Fruit fly (Drosophila melanogaster) whole organism, prepupa: ENCODE results near the gene Ir94d.
A peak's percentile ranks its signal among the peaks of the same experiment; 100 is the strongest.

Experiments
- CG11762 ChIP-seq: fragments of 200-800 bp; sonication (Bioruptor generic); optimal IDR thresholded peaks from 3 replicates; lab custom pipeline; 2016; ENCODE audit warnings: missing biosample characterization, missing genetic modification characterization; ENCODE audit not compliant: insufficient read depth
- CG15336 ChIP-seq: fragments of 200-800 bp; sonication (Bioruptor generic); IDR thresholded peaks from 2 replicates; pipeline ENCODE4 v1.3.6; 2022; ENCODE audit warnings: missing biosample characterization, missing genetic modification characterization
- CG3032 ChIP-seq: fragments of 200-800 bp; optimal IDR thresholded peaks from 2 replicates; lab custom pipeline; 2019; ENCODE audit warnings: missing biosample characterization, mild to moderate bottlenecking, missing genetic modification characterization, moderate library complexity
- CG32006 ChIP-seq: fragments of 200-800 bp; sonication (Bioruptor generic); optimal IDR thresholded peaks from 3 replicates; lab custom pipeline; 2017; ENCODE audit warnings: missing biosample characterization, mild to moderate bottlenecking, missing genetic modification characterization
- CG3919 ChIP-seq: fragments of 200-800 bp; sonication (Bioruptor generic); optimal IDR thresholded peaks from 3 replicates; lab custom pipeline; 2016; ENCODE audit warnings: missing biosample characterization, missing genetic modification characterization
- CG6163 ChIP-seq: fragments of 200-800 bp; sonication (Bioruptor generic); IDR thresholded peaks from 3 replicates; pipeline ENCODE4 v1.3.6; 2022; ENCODE audit warnings: missing biosample characterization, missing genetic modification characterization
- CG6276 ChIP-seq: fragments of 200-800 bp; sonication (Bioruptor generic); optimal IDR thresholded peaks from 2 replicates; lab custom pipeline; 2017; ENCODE audit warnings: missing biosample characterization, mild to moderate bottlenecking, missing genetic modification characterization
- CG6854 ChIP-seq: fragments of 200-800 bp; sonication (Bioruptor generic); optimal IDR thresholded peaks from 2 replicates; lab custom pipeline; 2017; ENCODE audit warnings: missing biosample characterization, mild to moderate bottlenecking, missing genetic modification characterization
- CG8119 ChIP-seq: fragments of 200-800 bp; sonication (Bioruptor generic); IDR thresholded peaks from 3 replicates; pipeline ENCODE4 v1.3.6; 2022; ENCODE audit warnings: missing biosample characterization, missing genetic modification characterization
- CG8319 ChIP-seq: fragments of 200-800 bp; sonication (Bioruptor generic); optimal IDR thresholded peaks from 3 replicates; lab custom pipeline; 2016; ENCODE audit warnings: missing biosample characterization, missing genetic modification characterization
- CG8632 ChIP-seq: fragments of 200-800 bp; sonication (Bioruptor generic); optimal IDR thresholded peaks from 3 replicates; lab custom pipeline; 2016; ENCODE audit warnings: missing biosample characterization, missing genetic modification characterization
- CG9139 ChIP-seq: fragments of 200-800 bp; sonication (Bioruptor generic); optimal IDR thresholded peaks from 3 replicates; lab custom pipeline; 2017; ENCODE audit warnings: missing biosample characterization, mild to moderate bottlenecking, missing genetic modification characterization
- Eip75B ChIP-seq: fragments of 200-800 bp; sonication (Bioruptor generic); optimal IDR thresholded peaks from 3 replicates; lab custom pipeline; 2016; ENCODE audit warnings: missing biosample characterization, missing genetic modification characterization
- Eip78C ChIP-seq: fragments of 200-800 bp; sonication (Bioruptor generic); peaks from one replicate; lab custom pipeline; 2016; ENCODE audit warnings: missing biosample characterization, missing genetic modification characterization
- Ets96B ChIP-seq: fragments of 200-800 bp; optimal IDR thresholded peaks from 2 replicates; lab custom pipeline; 2019; ENCODE audit warnings: missing biosample characterization, mild to moderate bottlenecking, missing genetic modification characterization, moderate library complexity
- Gug ChIP-seq: fragments of 200-800 bp; sonication (Bioruptor generic); IDR thresholded peaks from 2 replicates; pipeline ENCODE4 v1.3.6; 2022; ENCODE audit warnings: missing biosample characterization, missing genetic modification characterization
- Hr38 ChIP-seq: sonication (Bioruptor generic); optimal IDR thresholded peaks from 2 replicates; lab custom pipeline; 2016; ENCODE audit warnings: missing biosample characterization, missing genetic modification characterization
- Hr39 ChIP-seq: fragments of 200-800 bp; sonication (Bioruptor generic); optimal IDR thresholded peaks from 2 replicates; lab custom pipeline; 2016; ENCODE audit warnings: missing biosample characterization, missing genetic modification characterization
- Hr4 ChIP-seq: fragments of 200-800 bp; sonication (Bioruptor generic); optimal IDR thresholded peaks from 3 replicates; lab custom pipeline; 2016; ENCODE audit warnings: missing biosample characterization, missing genetic modification characterization
- Lpt ChIP-seq: fragments of 200-800 bp; sonication (Bioruptor generic); optimal IDR thresholded peaks from 3 replicates; lab custom pipeline; 2016; ENCODE audit warnings: missing biosample characterization, missing genetic modification characterization
- OdsH ChIP-seq: fragments of 200-800 bp; sonication (Bioruptor generic); optimal IDR thresholded peaks from 3 replicates; lab custom pipeline; 2016; ENCODE audit warnings: missing biosample characterization, missing genetic modification characterization
- Smox ChIP-seq: fragments of 200-800 bp; sonication (Bioruptor generic); optimal IDR thresholded peaks from 3 replicates; lab custom pipeline; 2016; ENCODE audit warnings: missing biosample characterization, missing genetic modification characterization
- Sox14 ChIP-seq: fragments of 200-800 bp; sonication (Bioruptor generic); optimal IDR thresholded peaks from 3 replicates; lab custom pipeline; 2016; ENCODE audit warnings: missing biosample characterization, missing genetic modification characterization
- achi ChIP-seq: fragments of 200-800 bp; sonication (Bioruptor generic); optimal IDR thresholded peaks from 3 replicates; lab custom pipeline; 2016; ENCODE audit warnings: missing biosample characterization, missing genetic modification characterization
- acj6 ChIP-seq: fragments of 200-800 bp; sonication (Bioruptor generic); optimal IDR thresholded peaks from 3 replicates; lab custom pipeline; 2016; ENCODE audit warnings: missing biosample characterization, missing genetic modification characterization
- cyc ChIP-seq: fragments of 200-800 bp; sonication (Bioruptor generic); optimal IDR thresholded peaks from 3 replicates; lab custom pipeline; 2016; ENCODE audit warnings: missing biosample characterization, missing genetic modification characterization
- eg ChIP-seq: fragments of 200-800 bp; sonication (Bioruptor generic); IDR thresholded peaks from 3 replicates; pipeline ENCODE4 v1.3.6; 2022; ENCODE audit warnings: missing biosample characterization, missing genetic modification characterization
- esn ChIP-seq: fragments of 200-800 bp; sonication (Bioruptor generic); optimal IDR thresholded peaks from 2 replicates; lab custom pipeline; 2016; ENCODE audit warnings: missing biosample characterization, mild to moderate bottlenecking, missing genetic modification characterization, moderate library complexity
- fd59A ChIP-seq: fragments of 200-800 bp; sonication (Bioruptor generic); optimal IDR thresholded peaks from 2 replicates; lab custom pipeline; 2017; ENCODE audit warnings: missing biosample characterization, mild to moderate bottlenecking, missing genetic modification characterization, missing genetic modification reagents
- fd85E ChIP-seq: fragments of 200-800 bp; sonication (Bioruptor generic); optimal IDR thresholded peaks from 3 replicates; lab custom pipeline; 2016; ENCODE audit warnings: missing biosample characterization, missing genetic modification characterization
- fkh ChIP-seq: fragments of 200-800 bp; sonication (Bioruptor generic); optimal IDR thresholded peaks from 3 replicates; lab custom pipeline; 2017; ENCODE audit warnings: missing biosample characterization, mild to moderate bottlenecking, missing genetic modification characterization, moderate library complexity
- lz ChIP-seq: fragments of 200-800 bp; sonication (Bioruptor generic); optimal IDR thresholded peaks from 3 replicates; lab custom pipeline; 2016; ENCODE audit warnings: missing biosample characterization, missing genetic modification characterization
- net ChIP-seq: fragments of 200-800 bp; sonication (Bioruptor generic); optimal IDR thresholded peaks from 3 replicates; lab custom pipeline; 2016; ENCODE audit warnings: missing biosample characterization, missing genetic modification characterization
- pdm3 ChIP-seq: fragments of 200-800 bp; sonication (Bioruptor generic); optimal IDR thresholded peaks from 3 replicates; lab custom pipeline; 2016; ENCODE audit warnings: missing biosample characterization, missing genetic modification characterization
- salr ChIP-seq, 2 experiments: fragments of 200-800 bp; sonication (Bioruptor generic); optimal IDR thresholded peaks; 3 replicates each; lab custom pipeline; 2016 to 2018; ENCODE audit warnings: missing biosample characterization in 2 of 2, missing genetic modification characterization in 2 of 2, mild to moderate bottlenecking in 1 of 2
- ss ChIP-seq, 2 experiments: fragments of 200-800 bp; sonication (Bioruptor generic); optimal IDR thresholded peaks; 2 replicates in 1 of 2; 3 replicates in 1 of 2; lab custom pipeline; 2017 to 2018; ENCODE audit warnings: mild to moderate bottlenecking in 2 of 2, missing biosample characterization in 2 of 2, missing genetic modification characterization in 2 of 2, moderate library complexity in 1 of 2
- svp ChIP-seq: fragments of 200-800 bp; sonication (Bioruptor generic); peaks from one replicate; lab custom pipeline; 2016; ENCODE audit warnings: missing biosample characterization, missing genetic modification characterization
- topi ChIP-seq: fragments of 200-800 bp; sonication (Bioruptor generic); optimal IDR thresholded peaks from 3 replicates; lab custom pipeline; 2016; ENCODE audit warnings: missing biosample characterization, missing genetic modification characterization

The Ir94d gene

dm6 chr3R:23398979-23399378 lies 3.6 kb upstream of the Ir94d start (continued):
- TF ChIP-seq Hr4 (GFP tag; lab: Kevin White, UChicago) (peak; percentile 70), CG6276 (peak; percentile 30), Eip78C (GFP tag; lab: Kevin White, UChicago) (peak; percentile 67), CG8632 (no peak), fkh (GFP tag; lab: Kevin White, UChicago) (no peak), eg (peak; percentile 83), Ets96B (no peak), acj6 (GFP tag; lab: Kevin White, UChicago) (peak; percentile 9), Gug (GFP tag; lab: Robert Waterston, UW) (peak; percentile 14; the same call in 1 of the 2 replicates), fd59A (GFP tag; lab: Kevin White, UChicago) (no peak)

dm6 chr3R:23399679-23400078 lies 2.9 kb upstream of the Ir94d start:
- TF ChIP-seq CG9139 (GFP tag; lab: Kevin White, UChicago) (no peak), fd85E (no peak), pdm3 (GFP tag; lab: Kevin White, UChicago) (peak; percentile 17), achi (peak; percentile 1), CG3032 (tag; lab: Kevin White, UChicago) (no peak), Hr4 (GFP tag; lab: Kevin White, UChicago) (peak; percentile 35), CG32006 (GFP tag; lab: Kevin White, UChicago) (peak; percentile 48), Lpt (GFP tag; lab: Kevin White, UChicago) (no peak), topi (GFP tag; lab: Kevin White, UChicago) (no peak), CG8319 (GFP tag; lab: Kevin White, UChicago) (no peak), Smox (GFP tag; lab: Kevin White, UChicago) (no peak), CG11762 (GFP tag; lab: Kevin White, UChicago) (no peak), CG8632 (no peak), lz (no peak), ss (GFP tag; optimal IDR thresholded peaks at IDR 0.05; lab: Kevin White, UChicago) (no peak), CG6163 (GFP tag; lab: Robert Waterston, UW) (0 out of 3 replicates have a peak, but pooled peaks have one; percentile 18), cyc (GFP tag; lab: Kevin White, UChicago) (no peak), Eip75B (no peak), Eip78C (GFP tag; lab: Kevin White, UChicago) (peak; percentile 47), CG3919 (GFP tag; lab: Kevin White, UChicago) (no peak), Sox14 (no peak), CG15336 (GFP tag; lab: Robert Waterston, UW) (peak; percentile 73), esn (no peak), OdsH (GFP tag; lab: Kevin White, UChicago) (peak; percentile 6), CG8119 (GFP tag; lab: Robert Waterston, UW) (peak; percentile 64; the same call in 2 of the 3 replicates), acj6 (GFP tag; lab: Kevin White, UChicago) (no peak), eg (peak; percentile 76), salr (GFP tag; optimal IDR thresholded peaks at IDR 0.05; lab: Kevin White, UChicago) (no peak), Hr39 (GFP tag; lab: Kevin White, UChicago) (no peak), fd59A (GFP tag; lab: Kevin White, UChicago) (no peak), CG6276 (peak; percentile 54)

- 0 out of 3 replicates have a peak, but pooled peaks have one; percentile 20 for TF ChIP-seq CG6163 (GFP tag; lab: Robert Waterston, UW)
- TF ChIP-seq CG6854 (GFP tag; lab: Kevin White, UChicago) = no peak
- TF ChIP-seq Eip78C (GFP tag; lab: Kevin White, UChicago) = peak; percentile 65
- no peak for TF ChIP-seq Hr38
- TF ChIP-seq Eip75B = no peak
- TF ChIP-seq svp (GFP tag; lab: Kevin White, UChicago) = peak; percentile 53
- no peak for TF ChIP-seq topi (GFP tag; lab: Kevin White, UChicago)
- no peak for TF ChIP-seq pdm3 (GFP tag; lab: Kevin White, UChicago)
- no peak for TF ChIP-seq net (GFP tag; lab: Kevin White, UChicago)
Measured at dm6 chr3R:23401519-23401918, 1.1 kb upstream of the Ir94d start.
